Fruit fly (Drosophila melanogaster) whole organism, adult: ENCODE data around the gene CG46310.

Experiments used
- CG11617 ChIP-seq: fragments of 200-800 bp; sonication (Bioruptor generic); optimal IDR thresholded peaks from 2 replicates; lab custom pipeline; 2017; ENCODE audit warnings: mild to moderate bottlenecking, missing biosample characterization, missing genetic modification reagents, missing genetic modification characterization
- CG12768 ChIP-seq: fragments of 200-800 bp; sonication (Bioruptor generic); optimal IDR thresholded peaks from 2 replicates; lab custom pipeline; 2017; ENCODE audit warnings: missing biosample characterization, missing genetic modification characterization, mild to moderate bottlenecking, moderate library complexity, missing genetic modification reagents
- CG14711 ChIP-seq: fragments of 200-800 bp; sonication (Bioruptor generic); optimal IDR thresholded peaks from 2 replicates; lab custom pipeline; 2018; ENCODE audit warnings: missing biosample characterization, mild to moderate bottlenecking, missing genetic modification characterization, moderate library complexity
- CG1620 ChIP-seq: fragments of 200-800 bp; sonication (Bioruptor generic); optimal IDR thresholded peaks from 2 replicates; lab custom pipeline; 2016; ENCODE audit warnings: missing biosample characterization, missing genetic modification characterization
- CG33017 ChIP-seq: fragments of 200-800 bp; sonication (Bioruptor generic); optimal IDR thresholded peaks from 2 replicates; lab custom pipeline; 2018; ENCODE audit warnings: missing biosample characterization, mild to moderate bottlenecking, missing genetic modification characterization, moderate library complexity
- CG5204 ChIP-seq: fragments of 200-800 bp; sonication (Bioruptor generic); optimal IDR thresholded peaks from 2 replicates; lab custom pipeline; 2016; ENCODE audit warnings: missing biosample characterization, missing genetic modification characterization
- CG7045 ChIP-seq: fragments of 200-800 bp; sonication (Bioruptor generic); optimal IDR thresholded peaks from 2 replicates; lab custom pipeline; 2017; ENCODE audit warnings: missing biosample characterization, mild to moderate bottlenecking, missing genetic modification characterization
- CG7101 ChIP-seq: fragments of 200-800 bp; sonication (Bioruptor generic); optimal IDR thresholded peaks from 2 replicates; lab custom pipeline; 2018; ENCODE audit warnings: missing biosample characterization, mild to moderate bottlenecking, missing genetic modification characterization, moderate library complexity
- Clk ChIP-seq: fragments of 200-800 bp; sonication (Bioruptor generic); optimal IDR thresholded peaks from 2 replicates; lab custom pipeline; 2017; ENCODE audit warnings: missing biosample characterization, missing genetic modification characterization
- Crg-1 ChIP-seq: fragments of 200-800 bp; sonication (Bioruptor generic); optimal IDR thresholded peaks from 2 replicates; lab custom pipeline; 2016; ENCODE audit warnings: missing biosample characterization, missing genetic modification characterization
- Hr96 ChIP-seq: fragments of 200-800 bp; sonication (Bioruptor generic); optimal IDR thresholded peaks from 2 replicates; lab custom pipeline; 2016; ENCODE audit warnings: missing biosample characterization, missing genetic modification characterization
- Mnt ChIP-seq: fragments of 200-800 bp; sonication (Bioruptor generic); optimal IDR thresholded peaks from 2 replicates; lab custom pipeline; 2016; ENCODE audit warnings: missing biosample characterization, mild to moderate bottlenecking, missing genetic modification characterization
- bab1 ChIP-seq: fragments of 200-800 bp; sonication (Bioruptor generic); optimal IDR thresholded peaks from 3 replicates; lab custom pipeline; 2019; ENCODE audit warnings: missing biosample characterization, mild to moderate bottlenecking, missing genetic modification characterization, moderate library complexity
- cic ChIP-seq: fragments of 200-800 bp; sonication (Bioruptor generic); optimal IDR thresholded peaks from 2 replicates; lab custom pipeline; 2017; ENCODE audit warnings: missing biosample characterization, mild to moderate bottlenecking, missing genetic modification characterization, moderate library complexity
- cnc ChIP-seq, 2 experiments: fragments of >200 bp; optimal IDR thresholded peaks; 2 replicates each; lab custom pipeline; 2017
- kay ChIP-seq: fragments of 200-800 bp; sonication (Bioruptor generic); peaks from one replicate; lab custom pipeline; 2016; ENCODE audit warnings: missing biosample characterization, missing genetic modification characterization, borderline replicate concordance
- ovo ChIP-seq: fragments of 200-800 bp; sonication (Bioruptor generic); optimal IDR thresholded peaks from 2 replicates; lab custom pipeline; 2016; ENCODE audit warnings: missing biosample characterization, missing genetic modification characterization
- pad ChIP-seq: fragments of 200-800 bp; sonication (Bioruptor generic); optimal IDR thresholded peaks from 3 replicates; lab custom pipeline; 2017; ENCODE audit warnings: missing biosample characterization, missing genetic modification characterization, mild to moderate bottlenecking, moderate library complexity, missing genetic modification reagents
- tj ChIP-seq: fragments of 200-800 bp; sonication (Bioruptor generic); optimal IDR thresholded peaks from 3 replicates; lab custom pipeline; 2017; ENCODE audit warnings: missing biosample characterization, mild to moderate bottlenecking, missing genetic modification characterization, moderate library complexity
- toe ChIP-seq: fragments of 200-800 bp; sonication (Bioruptor generic); optimal IDR thresholded peaks from 2 replicates; lab custom pipeline; 2016; ENCODE audit warnings: missing biosample characterization, missing genetic modification characterization

Gene CG46310

DNA sequence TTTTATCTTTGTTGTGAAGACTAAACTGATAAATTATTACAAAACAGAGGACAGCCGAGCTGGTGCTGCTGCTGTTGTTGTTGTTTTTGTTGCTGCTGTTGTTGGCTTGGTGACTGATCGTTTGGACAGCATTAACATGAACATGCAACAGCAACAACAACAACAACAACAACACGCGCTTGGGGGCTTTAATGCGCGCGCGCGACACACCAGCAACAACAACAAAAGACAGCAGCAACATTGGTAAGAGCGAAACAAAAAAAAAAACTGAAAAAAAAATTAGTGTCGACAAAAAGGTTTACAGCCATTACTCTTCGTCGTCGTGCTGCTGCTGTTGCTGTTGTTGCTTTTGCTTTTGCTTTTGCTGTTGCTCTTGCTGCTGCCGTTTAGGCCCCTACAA is 42.8 kb upstream of the CG46310 start:
- no peak for TF ChIP-seq CG7045 (GFP tag; lab: Kevin White, UChicago)
- no peak for TF ChIP-seq cic (GFP tag; lab: Kevin White, UChicago)
- TF ChIP-seq tj (GFP tag; lab: Kevin White, UChicago), result no peak
- no peak for TF ChIP-seq Crg-1
- TF ChIP-seq CG5204 (GFP tag; lab: Kevin White, UChicago), result no peak
- TF ChIP-seq toe (GFP tag; lab: Kevin White, UChicago), result no peak
- TF ChIP-seq Hr96 (GFP tag; lab: Kevin White, UChicago), result no peak
- no peak for TF ChIP-seq CG12768 (GFP tag; lab: Kevin White, UChicago)
- TF ChIP-seq CG33017 (tag; lab: Kevin White, UChicago), result no peak
- no peak for TF ChIP-seq pad
- TF ChIP-seq bab1 (GFP tag; lab: Kevin White, UChicago), result no peak
- no peak for TF ChIP-seq Mnt (GFP tag; lab: Kevin White, UChicago)
- no peak for TF ChIP-seq CG1620
- TF ChIP-seq ovo, result no peak
- TF ChIP-seq kay (GFP tag; lab: Kevin White, UChicago), result no peak
- TF ChIP-seq CG7101 (tag; lab: Kevin White, UChicago), result no peak

DNA sequence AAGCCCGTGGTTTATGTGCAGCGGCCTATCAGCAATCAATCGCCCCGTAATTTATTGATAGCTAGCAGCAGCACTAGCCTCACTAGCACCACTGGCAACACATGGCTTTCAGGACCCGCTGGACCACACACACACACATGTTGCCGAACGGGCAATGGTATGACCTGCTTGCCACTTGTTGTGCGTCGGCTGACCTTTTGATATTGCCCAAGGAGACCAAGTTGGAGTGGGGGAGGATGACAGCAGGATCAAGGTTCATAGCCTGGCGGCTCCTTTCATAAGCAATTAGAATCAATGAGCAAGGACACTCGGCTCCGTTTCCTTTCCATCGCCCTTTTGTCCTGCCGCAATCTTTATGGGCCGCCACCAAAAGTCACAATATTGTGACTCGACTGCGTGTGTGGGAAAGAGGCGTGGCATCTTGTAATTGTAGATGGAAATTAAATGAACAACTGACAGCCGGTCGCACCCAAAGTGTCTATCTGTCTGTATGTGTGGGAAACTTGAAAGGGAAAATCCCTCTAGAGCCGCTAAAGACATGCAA is 42.3 kb upstream of the CG46310 start:
- TF ChIP-seq CG14711 (tag; lab: Kevin White, UChicago), result no peak
- TF ChIP-seq CG12768 (GFP tag; lab: Kevin White, UChicago), result no peak
- TF ChIP-seq CG33017 (tag; lab: Kevin White, UChicago), result no peak
- TF ChIP-seq pad, result no peak

DNA sequence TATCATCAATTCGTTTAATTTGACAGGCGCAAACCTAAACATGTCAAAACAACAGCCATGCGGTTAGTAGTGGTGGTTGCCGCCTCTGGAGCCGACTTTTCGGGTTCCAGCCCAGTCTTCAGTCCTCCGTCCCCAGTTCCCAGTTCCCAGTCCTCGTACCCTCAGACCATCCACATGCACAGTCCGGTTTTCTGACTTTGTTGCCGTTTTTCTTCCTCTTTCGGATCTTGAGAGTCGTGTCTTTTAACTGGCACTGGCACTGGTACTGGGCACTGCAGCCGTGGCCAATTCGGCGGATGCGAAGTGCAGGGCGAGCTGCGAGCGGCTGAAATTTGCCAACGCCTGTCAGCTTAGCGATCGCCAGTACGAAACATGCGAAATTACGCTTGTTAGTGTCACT is 41.4 kb upstream of the CG46310 start:
- TF ChIP-seq CG7045 (GFP tag; lab: Kevin White, UChicago) (no peak), CG11617 (no peak), CG7101 (tag; lab: Kevin White, UChicago) (no peak), pad (no peak), bab1 (GFP tag; lab: Kevin White, UChicago) (no peak), Hr96 (GFP tag; lab: Kevin White, UChicago) (no peak), CG1620 (no peak), cnc (optimal IDR thresholded peaks at IDR 0.05; lab: Kevin White, UChicago) (no peak)

DNA sequence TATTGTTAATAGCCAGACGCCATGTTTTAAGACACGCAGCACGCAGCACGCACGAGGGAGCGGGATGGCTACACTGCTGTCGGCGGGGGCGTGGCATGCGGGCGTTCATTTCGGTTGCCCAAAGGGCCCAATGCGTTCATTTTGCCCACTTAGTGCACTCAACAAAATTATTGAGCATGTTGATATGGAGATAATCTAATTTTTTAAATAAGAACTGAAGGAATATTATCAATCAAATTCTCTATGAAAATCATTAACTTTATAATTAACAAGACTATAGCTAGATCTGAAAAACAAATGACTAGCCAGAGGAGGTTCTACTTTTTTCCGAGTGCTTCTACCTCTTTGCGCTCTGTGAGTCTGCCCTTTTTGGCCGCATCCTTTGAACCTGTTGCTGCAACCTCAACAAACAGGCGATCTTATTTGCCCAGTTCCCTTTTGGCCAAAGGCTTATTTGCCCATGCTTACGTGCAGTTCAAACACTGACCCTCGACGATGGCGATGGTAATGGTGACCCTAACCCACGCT is 40.3 kb upstream of the CG46310 start:
- TF ChIP-seq toe (GFP tag; lab: Kevin White, UChicago) (no peak), Clk (GFP tag; lab: Kevin White, UChicago) (no peak), cnc (optimal IDR thresholded peaks at IDR 0.05; lab: Kevin White, UChicago) (no peak), CG7045 (GFP tag; lab: Kevin White, UChicago) (no peak), ovo (no peak), bab1 (GFP tag; lab: Kevin White, UChicago) (no peak), pad (no peak), CG11617 (no peak), tj (GFP tag; lab: Kevin White, UChicago) (no peak), CG7101 (tag; lab: Kevin White, UChicago) (no peak), CG12768 (GFP tag; lab: Kevin White, UChicago) (no peak), CG33017 (tag; lab: Kevin White, UChicago) (no peak), cic (GFP tag; lab: Kevin White, UChicago) (no peak), Mnt (GFP tag; lab: Kevin White, UChicago) (no peak), CG5204 (GFP tag; lab: Kevin White, UChicago) (no peak), CG14711 (tag; lab: Kevin White, UChicago) (no peak), CG1620 (no peak)

DNA sequence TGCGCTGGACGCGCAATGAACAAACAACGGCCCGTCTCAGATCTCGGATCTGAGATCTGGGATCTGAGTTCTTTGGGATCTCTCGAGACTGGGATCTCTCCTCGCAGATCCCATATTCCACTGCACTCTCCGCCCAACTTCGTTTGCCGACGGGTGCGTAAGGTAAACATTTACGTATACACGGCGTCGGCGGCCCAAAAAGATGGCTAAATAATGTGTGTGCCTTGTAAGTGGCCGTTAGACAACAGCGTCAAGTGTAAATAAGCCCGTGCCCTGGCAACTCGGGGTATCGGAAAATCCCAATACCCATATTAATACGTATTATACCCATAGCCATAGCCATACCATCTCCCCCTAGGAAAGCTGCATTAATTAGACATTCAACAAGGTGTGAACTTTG is 39.0 kb upstream of the CG46310 start:
- TF ChIP-seq toe (GFP tag; lab: Kevin White, UChicago) (no peak), CG11617 (no peak), bab1 (GFP tag; lab: Kevin White, UChicago) (no peak), CG14711 (tag; lab: Kevin White, UChicago) (no peak), Clk (GFP tag; lab: Kevin White, UChicago) (no peak), CG7045 (GFP tag; lab: Kevin White, UChicago) (no peak), CG1620 (no peak), tj (GFP tag; lab: Kevin White, UChicago) (no peak)

DNA sequence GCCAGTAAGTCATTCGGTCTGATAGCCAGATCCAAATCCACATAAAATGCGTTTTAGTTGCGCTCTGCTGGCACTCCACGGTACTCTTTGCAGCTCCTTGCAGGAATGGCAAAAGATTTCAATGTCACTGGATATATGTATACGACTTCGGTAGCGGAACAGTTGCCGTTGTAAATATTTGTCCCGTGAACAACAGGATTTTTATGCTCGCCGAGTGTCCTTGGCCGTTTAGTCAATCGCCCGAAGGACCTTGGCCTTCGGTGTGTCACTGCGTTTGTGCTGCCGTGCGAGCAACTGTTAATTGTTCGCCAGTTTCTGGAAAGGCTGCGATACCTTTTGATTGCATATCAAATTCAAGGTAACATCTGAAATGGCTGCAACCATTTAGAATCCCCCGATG is 35.2 kb upstream of the CG46310 start:
- TF ChIP-seq CG1620, result no peak
- no peak for TF ChIP-seq CG33017 (tag; lab: Kevin White, UChicago)
- no peak for TF ChIP-seq CG5204 (GFP tag; lab: Kevin White, UChicago)
- no peak for TF ChIP-seq CG12768 (GFP tag; lab: Kevin White, UChicago)
- TF ChIP-seq Mnt (GFP tag; lab: Kevin White, UChicago), result no peak
- TF ChIP-seq cic (GFP tag; lab: Kevin White, UChicago), result no peak
- TF ChIP-seq ovo, result no peak
- TF ChIP-seq CG11617, result no peak
- TF ChIP-seq Hr96 (GFP tag; lab: Kevin White, UChicago), result no peak
- no peak for TF ChIP-seq bab1 (GFP tag; lab: Kevin White, UChicago)
- TF ChIP-seq tj (GFP tag; lab: Kevin White, UChicago), result no peak
- TF ChIP-seq Clk (GFP tag; lab: Kevin White, UChicago), result no peak
- TF ChIP-seq CG7045 (GFP tag; lab: Kevin White, UChicago), result no peak
